Worm (Caenorhabditis elegans): ENCODE data around the gene F58F9.3.
"Not testable (repeated sequence)": the region's sequence is repeated elsewhere in the genome, so short reads cannot be mapped to it uniquely, and the experiment has no call there.

F58F9.3 gene

ce11 chrIV:6225143-6225542 is 7.9 kb upstream of the F58F9.3 start, which contains the start of gene C49A9.2:
Gene C49A9.2, plus strand, starts transcription at chrIV:6225443.
- TF ChIP-seq W03F9.2 (tag; optimal IDR thresholded peaks at IDR 0.05) (no peak), him-1 (tag; optimal IDR thresholded peaks at IDR 0.05) (no peak), dao-5 (tag; optimal IDR thresholded peaks at IDR 0.05) (no peak)

- TF ChIP-seq W03F9.2 (tag; optimal IDR thresholded peaks at IDR 0.05) (no peak), him-1 (tag; optimal IDR thresholded peaks at IDR 0.05) (no peak), dao-5 (tag; optimal IDR thresholded peaks at IDR 0.05) (no peak)
Observed at ce11 chrIV:6227974-6228373, 5.1 kb upstream of the F58F9.3 start, which contains the start of gene C49A9.1. Gene C49A9.1, plus strand, starts transcription at chrIV:6228190.

ce11 chrIV:6230560-6231073 is 2.4 kb upstream of the F58F9.3 start, which contains the start of gene F58F9.4:
Gene F58F9.4, plus strand, starts transcription at chrIV:6231023.
- TF ChIP-seq W03F9.2 (tag; optimal IDR thresholded peaks at IDR 0.05) (no peak), dao-5 (tag; optimal IDR thresholded peaks at IDR 0.05) (no peak), him-1 (tag; optimal IDR thresholded peaks at IDR 0.05) (no peak)

- TF ChIP-seq him-1 (tag; optimal IDR thresholded peaks at IDR 0.05) (no peak), W03F9.2 (tag; optimal IDR thresholded peaks at IDR 0.05) (no peak), dao-5 (tag; optimal IDR thresholded peaks at IDR 0.05) (no peak)
Observed at ce11 chrIV:6237508-6238227, 4.6 kb downstream of the F58F9.3 start, which contains the start of the genes F58F9.6 and F58F9.8. Gene F58F9.6, minus strand, starts transcription at chrIV:6237608. Gene F58F9.8, plus strand, starts transcription at chrIV:6238177.

- TF ChIP-seq dao-5 (tag; optimal IDR thresholded peaks at IDR 0.05) = no peak
- no peak for TF ChIP-seq him-1 (tag; optimal IDR thresholded peaks at IDR 0.05)
- TF ChIP-seq W03F9.2 (tag; optimal IDR thresholded peaks at IDR 0.05) = no peak
Observed at ce11 chrIV:6239993-6240392, 7.0 kb downstream of the F58F9.3 start, which contains the start of gene F58F9.9. Gene F58F9.9, plus strand, starts transcription at chrIV:6240293.

- TF ChIP-seq dao-5 (tag; optimal IDR thresholded peaks at IDR 0.05) = no peak
- no peak for TF ChIP-seq W03F9.2 (tag; optimal IDR thresholded peaks at IDR 0.05)
- TF ChIP-seq him-1 (tag; optimal IDR thresholded peaks at IDR 0.05) = no peak
Observed at ce11 chrIV:6248486-6248885, 15.4 kb downstream of the F58F9.3 start, which contains the start of gene acox-3. Gene acox-3, minus strand, starts transcription at chrIV:6248492.

- TF ChIP-seq W03F9.2 (tag; optimal IDR thresholded peaks at IDR 0.05) = no peak
- TF ChIP-seq him-1 (tag; optimal IDR thresholded peaks at IDR 0.05) = no peak
- no peak for TF ChIP-seq dao-5 (tag; optimal IDR thresholded peaks at IDR 0.05)
Observed at ce11 chrIV:6249591-6249990, 16.6 kb downstream of the F58F9.3 start, which contains the start of gene F58F9.1. Gene F58F9.1, plus strand, starts transcription at chrIV:6249841.

- not testable (repeated sequence) for TF ChIP-seq W03F9.2, him-1, dao-5 (tag; optimal IDR thresholded peaks at IDR 0.05)
Observed at ce11 chrIV:6253000-6253399, 20.0 kb downstream of the F58F9.3 start, which contains the start of gene T13A10.2. Gene T13A10.2, plus strand, starts transcription at chrIV:6253300.

ce11 chrIV:6254635-6255034 is 21.6 kb downstream of the F58F9.3 start, which contains the start of gene T13A10.64:
Gene T13A10.64, plus strand, starts transcription at chrIV:6254935.
- no peak for TF ChIP-seq him-1 (tag; optimal IDR thresholded peaks at IDR 0.05)
- no peak for TF ChIP-seq W03F9.2 (tag; optimal IDR thresholded peaks at IDR 0.05)
- TF ChIP-seq dao-5 (tag; optimal IDR thresholded peaks at IDR 0.05) = no peak

ce11 chrIV:6258967-6259366 is 25.9 kb downstream of the F58F9.3 start:
- TF ChIP-seq him-1 (tag; optimal IDR thresholded peaks at IDR 0.05) (no peak), dao-5 (tag; optimal IDR thresholded peaks at IDR 0.05) (no peak), W03F9.2 (tag; optimal IDR thresholded peaks at IDR 0.05) (no peak)

ce11 chrIV:6259732-6260131 is 26.7 kb downstream of the F58F9.3 start, which contains the start of gene nlp-16:
Gene nlp-16, minus strand, starts transcription at chrIV:6259832.
- TF ChIP-seq dao-5 (tag; optimal IDR thresholded peaks at IDR 0.05) = no peak
- no peak for TF ChIP-seq him-1 (tag; optimal IDR thresholded peaks at IDR 0.05)
- TF ChIP-seq W03F9.2 (tag; optimal IDR thresholded peaks at IDR 0.05) = no peak

ce11 chrIV:6263244-6263643 is 30.2 kb downstream of the F58F9.3 start, which contains the start of gene srv-28:
Gene srv-28, minus strand, starts transcription at chrIV:6263344.
- TF ChIP-seq him-1 (tag; optimal IDR thresholded peaks at IDR 0.05) = no peak
- TF ChIP-seq dao-5 (tag; optimal IDR thresholded peaks at IDR 0.05) = no peak
- no peak for TF ChIP-seq W03F9.2 (tag; optimal IDR thresholded peaks at IDR 0.05)

- no peak for TF ChIP-seq dao-5 (tag; optimal IDR thresholded peaks at IDR 0.05)
- TF ChIP-seq W03F9.2 (tag; optimal IDR thresholded peaks at IDR 0.05) = no peak
- TF ChIP-seq him-1 (tag; optimal IDR thresholded peaks at IDR 0.05) = no peak
Observed at ce11 chrIV:6266499-6266898, 33.5 kb downstream of the F58F9.3 start, which contains the start of gene srv-29. Gene srv-29, minus strand, starts transcription at chrIV:6266599.

ce11 chrIV:6269346-6269745 is 36.3 kb downstream of the F58F9.3 start, which contains the start of gene srv-30:
Gene srv-30, minus strand, starts transcription at chrIV:6269446.
- TF ChIP-seq dao-5 (tag; optimal IDR thresholded peaks at IDR 0.05) (no peak), W03F9.2 (tag; optimal IDR thresholded peaks at IDR 0.05) (no peak), him-1 (tag; optimal IDR thresholded peaks at IDR 0.05) (no peak)

Measured in whole organism, L4/young adult.